Fruit fly (Drosophila melanogaster): ENCODE results near the gene Nepl20.

Gene Nepl20

DNA sequence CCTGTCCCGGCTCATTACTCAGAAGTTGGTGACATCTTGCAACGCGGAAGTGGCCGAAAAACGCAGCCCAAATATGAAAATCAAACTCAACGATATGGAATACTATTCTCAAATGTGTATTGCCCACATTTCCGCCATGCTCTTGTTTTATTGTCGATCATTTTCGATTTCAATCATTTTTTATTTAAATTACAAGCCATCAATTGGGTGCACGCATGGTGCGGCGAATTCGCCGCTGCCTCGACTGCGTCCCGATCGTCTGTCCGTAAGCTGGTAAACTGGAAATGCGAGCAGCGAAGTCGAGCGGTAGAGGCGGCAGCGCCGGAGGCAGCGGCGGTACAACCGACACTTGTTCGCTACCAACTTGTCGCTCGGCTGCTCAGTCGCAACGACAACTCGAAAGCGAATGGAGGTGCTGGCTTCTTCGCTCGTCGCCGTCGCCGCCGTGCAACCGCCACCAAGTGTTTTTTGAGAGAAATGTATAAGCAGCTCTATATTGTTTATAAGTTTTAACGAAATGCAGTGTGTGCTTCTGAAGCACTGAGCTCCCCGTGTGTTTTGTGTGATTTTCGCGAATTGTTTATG is 11.0 kb downstream of the Nepl20 start:
- TF ChIP-seq rgr (GFP tag; optimal IDR thresholded peaks at IDR 0.05) (peak; percentile 7), N (GFP tag; optimal IDR thresholded peaks at IDR 0.05) (no peak), Sp1 (GFP tag; optimal IDR thresholded peaks at IDR 0.05) (no peak), Mio (GFP tag; optimal IDR thresholded peaks at IDR 0.05) (no peak), CG9705 (GFP tag; optimal IDR thresholded peaks at IDR 0.05) (no peak), brk (GFP tag; optimal IDR thresholded peaks at IDR 0.05) (no peak), Jra (GFP tag; optimal IDR thresholded peaks at IDR 0.05) (no peak), Hnf4 (GFP tag; optimal IDR thresholded peaks at IDR 0.05) (no peak), Abd-B (GFP tag; optimal IDR thresholded peaks at IDR 0.05) (no peak), lola (GFP tag; optimal IDR thresholded peaks at IDR 0.05) (no peak), dmrt93B (GFP tag; optimal IDR thresholded peaks at IDR 0.05) (no peak), tai (GFP tag; optimal IDR thresholded peaks at IDR 0.05) (no peak), Dif (GFP tag; optimal IDR thresholded peaks at IDR 0.05; ENCODE audit: partially characterized antibody) (peak; percentile 32), usp (GFP tag; optimal IDR thresholded peaks at IDR 0.05) (no peak), fru (GFP tag; optimal IDR thresholded peaks at IDR 0.05) (peak; percentile 34), Rel (GFP tag; optimal IDR thresholded peaks at IDR 0.05) (no peak), Rel (tag; optimal IDR thresholded peaks at IDR 0.05) (peak; percentile 0), ey (GFP tag; optimal IDR thresholded peaks at IDR 0.05) (no peak), CrebA (GFP tag; optimal IDR thresholded peaks at IDR 0.05; ENCODE audit: borderline replicate concordance) (no peak), Vsx2 (GFP tag; optimal IDR thresholded peaks at IDR 0.05; ENCODE audit: partially characterized antibody) (no peak), Dfd (GFP tag; optimal IDR thresholded peaks at IDR 0.05) (no peak), CG32264 (GFP tag; optimal IDR thresholded peaks at IDR 0.05) (no peak), psq (GFP tag; optimal IDR thresholded peaks at IDR 0.05) (no peak), Hr83 (GFP tag; optimal IDR thresholded peaks at IDR 0.05; ENCODE audit: poor library complexity, severe bottlenecking) (no peak), Myc (optimal IDR thresholded peaks at IDR 0.05) (no peak), dsf (GFP tag; optimal IDR thresholded peaks at IDR 0.05; ENCODE audit: borderline replicate concordance) (no peak), OdsH (GFP tag; optimal IDR thresholded peaks at IDR 0.05) (no peak), dl (GFP tag; optimal IDR thresholded peaks at IDR 0.05; ENCODE audit: insufficient read depth in 1 of 2, partially characterized antibody in 2 of 2) (no peak), GATAd (GFP tag; optimal IDR thresholded peaks at IDR 0.05) (no peak), jim (GFP tag; optimal IDR thresholded peaks at IDR 0.05) (no peak), h (GFP tag; optimal IDR thresholded peaks at IDR 0.05) (peak; percentile 56), Hr78 (GFP tag; optimal IDR thresholded peaks at IDR 0.05) (no peak), HLH106 (tag; optimal IDR thresholded peaks at IDR 0.05) (no peak), br (GFP tag; optimal IDR thresholded peaks at IDR 0.05) (no peak), pan (optimal IDR thresholded peaks at IDR 0.05) (no peak), sage (GFP tag; optimal IDR thresholded peaks at IDR 0.05) (no peak), sv (GFP tag; optimal IDR thresholded peaks at IDR 0.05) (no peak), foxo (GFP tag; optimal IDR thresholded peaks at IDR 0.05) (peak in 1 of 2 experiments; percentile 7), woc (GFP tag; optimal IDR thresholded peaks at IDR 0.05) (no peak)

DNA sequence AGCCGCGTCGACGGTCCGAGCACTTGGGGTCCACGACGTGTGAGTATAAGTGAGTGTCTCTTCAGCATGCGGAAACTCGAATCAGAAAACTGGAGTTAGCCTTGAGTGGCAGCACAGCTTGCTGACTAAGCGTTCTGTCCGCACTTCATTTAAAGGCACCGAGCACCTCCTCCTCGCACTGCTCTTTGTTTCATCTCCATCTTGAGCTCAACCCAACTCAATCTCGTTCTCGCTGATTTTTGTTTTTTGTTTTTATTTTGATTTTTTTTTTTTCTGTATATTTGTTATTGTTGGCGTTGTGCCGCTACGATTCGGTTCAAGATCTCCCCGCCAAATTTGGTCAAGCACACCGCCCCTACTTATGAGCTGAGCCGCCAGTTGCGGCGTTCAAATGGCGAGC is 14.4 kb downstream of the Nepl20 start:
- TF ChIP-seq Dif (GFP tag; optimal IDR thresholded peaks at IDR 0.05; ENCODE audit: partially characterized antibody) (no peak), Sp1 (GFP tag; optimal IDR thresholded peaks at IDR 0.05) (no peak), usp (GFP tag; optimal IDR thresholded peaks at IDR 0.05) (no peak), sage (GFP tag; optimal IDR thresholded peaks at IDR 0.05) (no peak), pan (optimal IDR thresholded peaks at IDR 0.05) (no peak), Rel (GFP tag; optimal IDR thresholded peaks at IDR 0.05) (no peak), Rel (tag; optimal IDR thresholded peaks at IDR 0.05) (no peak), tai (GFP tag; optimal IDR thresholded peaks at IDR 0.05) (no peak), woc (GFP tag; optimal IDR thresholded peaks at IDR 0.05) (no peak), Abd-B (GFP tag; optimal IDR thresholded peaks at IDR 0.05) (no peak)

DNA sequence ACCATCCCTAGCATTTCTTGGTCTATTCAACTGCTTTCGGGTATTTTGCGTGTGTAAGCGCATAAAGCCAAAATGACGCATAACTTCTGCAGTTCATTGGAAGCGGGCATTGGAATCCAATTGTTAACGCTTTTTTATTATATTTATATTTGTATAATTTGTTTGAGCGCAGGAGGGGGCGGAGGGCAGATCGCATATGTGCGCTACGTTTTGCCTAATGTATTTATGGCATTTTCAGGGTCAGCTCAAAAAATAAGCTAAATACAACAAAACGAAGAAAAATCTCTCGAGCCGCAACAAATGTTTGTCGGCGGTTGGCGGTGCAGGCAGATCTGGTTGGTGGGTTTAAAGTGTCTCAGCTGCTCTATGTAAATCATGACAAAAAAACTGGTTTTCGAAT is 17.3 kb downstream of the Nepl20 start:
- TF ChIP-seq Sp1 (GFP tag; optimal IDR thresholded peaks at IDR 0.05) (no peak), Hr83 (GFP tag; optimal IDR thresholded peaks at IDR 0.05; ENCODE audit: poor library complexity, severe bottlenecking) (no peak), CG32264 (GFP tag; optimal IDR thresholded peaks at IDR 0.05) (no peak), Dif (GFP tag; optimal IDR thresholded peaks at IDR 0.05; ENCODE audit: partially characterized antibody) (no peak), N (GFP tag; optimal IDR thresholded peaks at IDR 0.05) (no peak), Dfd (GFP tag; optimal IDR thresholded peaks at IDR 0.05) (no peak), rgr (GFP tag; optimal IDR thresholded peaks at IDR 0.05) (no peak), Hnf4 (GFP tag; optimal IDR thresholded peaks at IDR 0.05) (no peak), jim (GFP tag; optimal IDR thresholded peaks at IDR 0.05) (no peak), dl (GFP tag; optimal IDR thresholded peaks at IDR 0.05; ENCODE audit: insufficient read depth in 1 of 2, partially characterized antibody in 2 of 2) (no peak), lola (GFP tag; optimal IDR thresholded peaks at IDR 0.05) (no peak), sv (GFP tag; optimal IDR thresholded peaks at IDR 0.05) (no peak), ey (GFP tag; optimal IDR thresholded peaks at IDR 0.05) (no peak), dsf (GFP tag; optimal IDR thresholded peaks at IDR 0.05; ENCODE audit: borderline replicate concordance) (no peak), h (GFP tag; optimal IDR thresholded peaks at IDR 0.05) (no peak)

Data from whole organism, wandering third instar larva.